Worm (Caenorhabditis elegans) whole organism, mixed stage, embryonic: ENCODE data around the gene Y81G3A.6.
A peak's percentile ranks its signal among the peaks of the same experiment; 100 is the strongest.

ENCODE experiments used
- M03D4.4 ChIP-seq: sonication (generic microtip); optimal IDR thresholded peaks from 2 replicates; lab custom pipeline; 2017; ENCODE audit warnings: mild to moderate bottlenecking, missing genetic modification characterization, missing compliant biosample characterization
- bed-3 ChIP-seq: fragments of 200-800 bp; sonication (Bioruptor generic); optimal IDR thresholded peaks from 3 replicates; lab custom pipeline; 2018; ENCODE audit warnings: mild to moderate bottlenecking, missing genetic modification characterization, moderate library complexity, missing compliant biosample characterization
- blmp-1 ChIP-seq: fragments of 150-350 bp; optimal IDR thresholded peaks from 2 replicates; lab custom pipeline; 2014; ENCODE audit warnings: missing biosample characterization, missing genetic modification characterization
- ceh-39 ChIP-seq: fragments of 150-350 bp; optimal IDR thresholded peaks from 2 replicates; lab custom pipeline; 2014; ENCODE audit warnings: missing biosample characterization, missing genetic modification characterization
- ceh-43 ChIP-seq: fragments of 200-800 bp; sonication (Bioruptor generic); optimal IDR thresholded peaks from 2 replicates; lab custom pipeline; 2018; ENCODE audit warnings: mild to moderate bottlenecking, missing genetic modification characterization, moderate library complexity, missing compliant biosample characterization
- ceh-83 ChIP-seq: fragments of 200-800 bp; sonication (Bioruptor generic); optimal IDR thresholded peaks from 2 replicates; lab custom pipeline; 2018; ENCODE audit warnings: mild to moderate bottlenecking, missing genetic modification characterization, missing compliant biosample characterization
- ces-1 ChIP-seq: fragments of 150-350 bp; optimal IDR thresholded peaks from 2 replicates; lab custom pipeline; 2014; ENCODE audit warnings: missing biosample characterization, missing genetic modification reagents, missing genetic modification characterization
- cnd-1 ChIP-seq: fragments of 200-800 bp; sonication (Bioruptor generic); optimal IDR thresholded peaks from 2 replicates; lab custom pipeline; 2018; ENCODE audit warnings: mild to moderate bottlenecking, missing genetic modification characterization, missing compliant biosample characterization
- elt-3 ChIP-seq: fragments of 150-350 bp; optimal IDR thresholded peaks from 2 replicates; lab custom pipeline; 2014; ENCODE audit warnings: missing biosample characterization, missing genetic modification characterization
- flh-1 ChIP-seq: fragments of 200-800 bp; sonication (Bioruptor generic); optimal IDR thresholded peaks from 2 replicates; lab custom pipeline; 2018; ENCODE audit warnings: mild to moderate bottlenecking, missing genetic modification characterization, moderate library complexity, missing compliant biosample characterization
- ham-2 ChIP-seq: fragments of 200-800 bp; sonication (Bioruptor generic); optimal IDR thresholded peaks from 2 replicates; lab custom pipeline; 2018; ENCODE audit warnings: mild to moderate bottlenecking, missing genetic modification characterization, missing compliant biosample characterization
- hlh-1 ChIP-seq: fragments of 150-350 bp; optimal IDR thresholded peaks from 2 replicates; lab custom pipeline; 2014; ENCODE audit warnings: missing biosample characterization, missing genetic modification reagents, missing genetic modification characterization
- lin-13 ChIP-seq: fragments of 150-350 bp; optimal IDR thresholded peaks from 2 replicates; lab custom pipeline; 2014; ENCODE audit warnings: missing biosample characterization, missing genetic modification characterization
- lsy-2 ChIP-seq: fragments of 150-350 bp; optimal IDR thresholded peaks from 2 replicates; lab custom pipeline; 2014; ENCODE audit warnings: missing biosample characterization, missing genetic modification characterization
- mab-5 ChIP-seq: fragments of 150-350 bp; optimal IDR thresholded peaks from 2 replicates; lab custom pipeline; 2014; ENCODE audit warnings: missing biosample characterization, missing genetic modification characterization
- mep-1 ChIP-seq: fragments of 150-350 bp; optimal IDR thresholded peaks from 2 replicates; lab custom pipeline; 2017; ENCODE audit warnings: missing biosample characterization, missing genetic modification reagents, missing genetic modification characterization, inconsistent platforms
- mls-2 ChIP-seq: sonication (generic microtip); optimal IDR thresholded peaks from 2 replicates; lab custom pipeline; 2016; ENCODE audit warnings: mild to moderate bottlenecking, missing genetic modification characterization, moderate library complexity, missing compliant biosample characterization
- nhr-12 ChIP-seq: fragments of 150-350 bp; optimal IDR thresholded peaks from 2 replicates; lab custom pipeline; 2014; ENCODE audit warnings: missing biosample characterization, missing genetic modification characterization
- nhr-2 ChIP-seq: fragments of 150-350 bp; optimal IDR thresholded peaks from 2 replicates; lab custom pipeline; 2014; ENCODE audit warnings: missing biosample characterization, missing genetic modification characterization
- nhr-237 ChIP-seq: fragments of 150-350 bp; optimal IDR thresholded peaks from 2 replicates; lab custom pipeline; 2014; ENCODE audit warnings: missing biosample characterization, missing genetic modification characterization
- nhr-76 ChIP-seq: sonication (generic microtip); optimal IDR thresholded peaks from 2 replicates; lab custom pipeline; 2017; ENCODE audit warnings: missing biosample characterization, missing genetic modification characterization
- sptf-1 ChIP-seq: sonication (generic microtip); optimal IDR thresholded peaks from 2 replicates; lab custom pipeline; 2017; ENCODE audit warnings: mild to moderate bottlenecking, missing genetic modification characterization, moderate library complexity, missing compliant biosample characterization
- unc-120 ChIP-seq: sonication (generic microtip); optimal IDR thresholded peaks from 2 replicates; lab custom pipeline; 2017; ENCODE audit warnings: missing genetic modification characterization, missing compliant biosample characterization; ENCODE audit not compliant: poor library complexity, severe bottlenecking
- unc-39 ChIP-seq: fragments of 150-350 bp; optimal IDR thresholded peaks from 2 replicates; lab custom pipeline; 2014; ENCODE audit warnings: missing biosample characterization, missing genetic modification characterization
- unc-62 ChIP-seq: fragments of 150-350 bp; optimal IDR thresholded peaks from 2 replicates; lab custom pipeline; 2014; ENCODE audit warnings: missing biosample characterization, missing genetic modification reagents, missing genetic modification characterization
- zip-8 ChIP-seq: fragments of 150-350 bp; optimal IDR thresholded peaks from 2 replicates; lab custom pipeline; 2014; ENCODE audit warnings: missing biosample characterization, missing genetic modification characterization
- ztf-11 ChIP-seq: fragments of 150-350 bp; optimal IDR thresholded peaks from 2 replicates; lab custom pipeline; 2014; ENCODE audit warnings: missing biosample characterization, missing genetic modification characterization

Gene Y81G3A.6

DNA sequence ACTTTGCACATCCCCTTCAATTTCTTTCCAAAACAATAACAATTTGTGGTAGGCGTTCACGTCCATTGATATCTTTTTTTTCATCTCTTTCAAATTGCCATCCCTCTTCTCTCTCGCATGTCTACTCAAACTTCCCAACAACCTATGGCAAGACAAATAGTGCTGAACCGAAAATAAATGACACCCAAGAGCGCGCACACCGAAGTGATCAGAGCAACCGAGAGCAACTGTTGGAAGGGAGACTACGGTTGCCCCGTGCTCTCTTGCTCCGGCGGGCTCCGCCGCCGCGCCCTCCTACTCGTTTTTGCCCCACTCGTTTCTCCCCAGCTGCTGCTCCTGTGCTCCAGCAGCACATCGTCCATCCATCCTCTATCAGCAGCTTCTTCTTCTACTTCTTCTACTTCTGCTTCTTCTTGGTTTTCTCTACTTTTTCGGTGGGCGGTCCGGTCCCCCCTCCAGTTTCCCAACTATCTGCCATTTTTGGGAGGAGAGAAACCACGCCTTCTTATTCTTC is 15.5 kb downstream of the Y81G3A.6 start:
- TF ChIP-seq hlh-1 (tag; lab: Kevin White, UChicago) (peak; percentile 68), lsy-2 (tag; lab: Kevin White, UChicago) (no peak)

DNA sequence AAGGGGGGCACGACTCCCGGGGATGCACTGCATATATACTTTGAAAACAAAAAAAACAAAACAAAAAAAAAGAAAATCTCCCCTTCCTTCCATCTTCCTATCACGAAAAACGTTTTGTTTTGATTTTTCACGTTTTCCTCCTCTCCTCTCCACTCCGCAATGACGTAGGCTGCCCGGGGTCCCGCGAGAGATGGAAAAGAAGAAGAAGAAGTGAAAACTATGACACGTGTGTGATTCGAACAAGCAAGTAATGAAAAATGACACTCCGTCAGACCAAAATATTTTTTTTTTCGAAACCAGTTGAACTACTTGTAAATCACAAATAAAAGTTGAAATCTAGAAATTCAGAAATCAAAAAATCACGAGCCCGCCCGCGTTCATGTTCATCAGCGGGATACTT is 17.1 kb downstream of the Y81G3A.6 start:
- TF ChIP-seq flh-1 (GFP tag; lab: Kevin White, UChicago) (no peak), nhr-237 (tag; lab: Kevin White, UChicago) (no peak), ceh-43 (GFP tag; lab: Kevin White, UChicago) (no peak), lin-13 (tag; lab: Kevin White, UChicago) (no peak), ces-1 (GFP tag; lab: Kevin White, UChicago) (no peak), lsy-2 (tag; lab: Kevin White, UChicago) (no peak), ztf-11 (no peak), mab-5 (tag; lab: Kevin White, UChicago) (no peak), unc-120 (no peak), nhr-12 (no peak), ceh-39 (tag; lab: Kevin White, UChicago) (no peak), hlh-1 (tag; lab: Kevin White, UChicago) (no peak), ceh-83 (GFP tag; lab: Kevin White, UChicago) (no peak), elt-3 (tag; lab: Kevin White, UChicago) (no peak), sptf-1 (tag; lab: Kevin White, UChicago) (no peak), bed-3 (GFP tag; lab: Kevin White, UChicago) (no peak), mls-2 (tag; lab: Kevin White, UChicago) (no peak), cnd-1 (tag; lab: Kevin White, UChicago) (no peak)

DNA sequence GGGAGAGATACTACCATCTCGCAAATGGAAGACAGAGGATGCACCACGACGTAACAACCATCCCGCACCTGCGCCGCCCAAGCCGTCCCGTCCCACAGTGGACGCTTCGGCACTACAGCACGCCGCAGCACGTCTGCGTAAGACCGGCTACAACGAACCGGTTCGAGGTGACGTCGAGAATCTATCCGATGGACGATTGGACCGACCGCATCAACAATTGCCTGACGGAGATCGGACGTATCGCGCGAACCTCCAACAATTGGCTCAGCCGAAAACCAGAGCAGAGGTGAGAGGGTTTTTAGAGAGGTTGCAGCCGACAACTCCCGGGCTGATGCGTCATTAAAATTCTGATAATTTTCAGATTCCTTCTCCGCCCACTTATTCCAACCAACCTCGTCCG is 23.1 kb downstream of the Y81G3A.6 start:
- no peak for TF ChIP-seq M03D4.4
- no peak for TF ChIP-seq unc-120
- no peak for TF ChIP-seq nhr-2 (tag; lab: Kevin White, UChicago)
- TF ChIP-seq zip-8 (tag; lab: Kevin White, UChicago) = no peak
- no peak for TF ChIP-seq unc-62 (GFP tag; lab: Kevin White, UChicago)
- TF ChIP-seq unc-39 = no peak
- no peak for TF ChIP-seq flh-1 (GFP tag; lab: Kevin White, UChicago)
- no peak for TF ChIP-seq nhr-76 (tag; lab: Kevin White, UChicago)
- no peak for TF ChIP-seq hlh-1 (tag; lab: Kevin White, UChicago)
- TF ChIP-seq, all 35 proteins: peak for 0

DNA sequence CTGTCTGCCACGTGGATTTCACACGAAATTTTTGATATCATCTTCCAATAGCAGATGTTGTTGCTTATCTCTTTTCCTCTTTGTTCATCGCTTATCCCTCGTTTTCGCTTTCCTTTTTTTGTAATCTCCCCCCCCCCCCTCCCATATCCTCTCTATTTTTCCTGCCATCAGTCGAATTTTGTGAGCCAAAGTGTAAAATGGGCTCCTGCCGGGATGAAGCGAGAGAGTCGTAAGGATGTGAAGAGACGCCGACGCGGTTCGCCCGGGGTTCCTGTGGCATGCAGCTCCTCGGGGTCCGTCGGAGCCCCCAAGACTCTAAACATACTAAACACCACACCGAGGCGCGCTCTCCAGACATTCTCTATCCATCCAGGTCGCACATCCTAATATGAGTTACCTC is 25.7 kb downstream of the Y81G3A.6 start, which contains the start of gene zyx-1:
Gene zyx-1 (plus strand): TSS at position 331 of the 400 bp plus-strand sequence.
- no peak for TF ChIP-seq mep-1
- TF ChIP-seq unc-62 (GFP tag; lab: Kevin White, UChicago) = no peak
- no peak for TF ChIP-seq ceh-83 (GFP tag; lab: Kevin White, UChicago)
- TF ChIP-seq unc-120 = peak; percentile 58

DNA sequence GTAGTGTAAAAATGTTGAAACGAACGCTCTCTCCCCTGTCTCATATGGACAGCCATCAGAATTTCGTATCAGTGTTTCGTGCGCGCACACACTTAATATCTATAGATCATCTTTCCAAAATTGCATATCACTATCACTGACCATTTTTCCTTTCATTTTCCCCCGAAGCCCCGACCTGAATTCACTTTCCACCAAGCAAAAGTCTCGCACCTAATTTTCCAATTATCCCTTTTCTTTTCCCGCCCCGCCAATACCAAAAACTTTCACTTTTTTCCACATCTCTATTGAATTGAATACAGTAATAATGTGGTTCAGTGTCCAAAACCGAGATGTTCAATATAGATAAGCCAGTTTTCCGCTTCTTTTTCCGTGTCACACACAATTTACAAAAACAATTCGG is 28.9 kb downstream of the Y81G3A.6 start:
- TF ChIP-seq ham-2 (GFP tag; lab: Kevin White, UChicago) (peak; percentile 49), ces-1 (GFP tag; lab: Kevin White, UChicago) (no peak), blmp-1 (tag; lab: Kevin White, UChicago) (peak; percentile 96), unc-62 (GFP tag; lab: Kevin White, UChicago) (no peak), elt-3 (tag; lab: Kevin White, UChicago) (peak; percentile 16)

DNA sequence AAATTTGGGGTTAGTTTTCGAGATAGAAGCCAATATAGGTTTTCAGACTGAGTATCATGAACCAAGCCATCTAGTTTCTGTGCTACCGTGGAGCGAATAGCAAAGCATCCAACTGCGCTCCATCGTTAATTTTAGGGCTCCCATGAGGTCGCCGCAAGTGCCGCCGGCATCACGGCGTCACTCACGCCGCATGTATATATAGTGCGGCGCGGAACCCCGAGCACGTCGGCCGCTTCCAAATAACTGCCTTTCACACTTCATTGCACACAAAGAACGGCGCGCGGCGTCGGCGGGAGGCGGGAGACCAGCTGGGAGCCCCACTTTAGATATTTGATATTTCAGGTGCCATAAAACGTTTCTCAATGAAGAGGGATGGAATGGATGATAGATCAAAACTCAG is 32.3 kb downstream of the Y81G3A.6 start:
- TF ChIP-seq mls-2 (tag; lab: Kevin White, UChicago) = no peak
- TF ChIP-seq flh-1 (GFP tag; lab: Kevin White, UChicago) = no peak
- no peak for TF ChIP-seq cnd-1 (tag; lab: Kevin White, UChicago)
- TF ChIP-seq nhr-76 (tag; lab: Kevin White, UChicago) = no peak
- no peak for TF ChIP-seq ces-1 (GFP tag; lab: Kevin White, UChicago)
- TF ChIP-seq mab-5 (tag; lab: Kevin White, UChicago) = no peak
- TF ChIP-seq mep-1 = no peak
- no peak for TF ChIP-seq lsy-2 (tag; lab: Kevin White, UChicago)
- no peak for TF ChIP-seq blmp-1 (tag; lab: Kevin White, UChicago)
- TF ChIP-seq unc-62 (GFP tag; lab: Kevin White, UChicago) = no peak
- TF ChIP-seq ham-2 (GFP tag; lab: Kevin White, UChicago) = no peak
- TF ChIP-seq hlh-1 (tag; lab: Kevin White, UChicago) = no peak
- no peak for TF ChIP-seq ceh-39 (tag; lab: Kevin White, UChicago)
- no peak for TF ChIP-seq ceh-43 (GFP tag; lab: Kevin White, UChicago)
